Worm (Caenorhabditis elegans): Measurements from ENCODE around the gene clec-162.

clec-162 gene

DNA sequence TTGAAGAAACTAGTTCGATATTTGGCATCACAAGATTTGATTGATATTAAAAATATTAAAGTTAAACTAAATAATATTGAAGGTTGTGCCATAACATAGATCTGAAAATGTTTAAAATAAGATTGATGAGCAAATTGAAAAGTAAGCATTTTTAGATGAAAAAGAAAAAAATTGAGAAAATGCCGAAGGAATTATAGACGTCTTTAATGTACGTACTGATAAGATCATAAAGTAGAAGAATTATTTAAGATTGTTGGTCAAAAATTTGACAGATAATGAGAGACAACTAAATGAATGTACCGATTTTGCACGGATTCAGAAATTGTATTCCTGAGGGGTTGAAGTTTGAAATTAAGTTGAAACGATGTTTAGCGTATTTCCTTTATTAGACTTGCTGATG is 4.8 kb downstream of the clec-162 start, which contains the start of gene ncx-7:
ncx-7 (minus strand) TSS at position 101 of the 400 bp plus-strand sequence.
- TF ChIP-seq ref-1 (GFP tag; conservative IDR thresholded peaks at IDR 0.05), result no peak
- no peak for TF ChIP-seq med-1 (GFP tag; optimal IDR thresholded peaks at IDR 0.05; ENCODE audit: insufficient read depth)
- TF ChIP-seq tab-1 (GFP tag; IDR thresholded peaks at IDR 0.05), result no peak
- TF ChIP-seq klf-2 (GFP tag; conservative IDR thresholded peaks at IDR 0.05), result no peak
- no peak for TF ChIP-seq ztf-29 (GFP tag; IDR thresholded peaks at IDR 0.05)
- no peak for TF ChIP-seq ztf-23 (GFP tag; IDR thresholded peaks at IDR 0.05)
- TF ChIP-seq cog-1 (tag; optimal IDR thresholded peaks at IDR 0.05), result no peak
- TF ChIP-seq T22C8.4 (GFP tag; IDR thresholded peaks at IDR 0.05), result no peak
- no peak for TF ChIP-seq flt-1 (GFP tag; IDR thresholded peaks at IDR 0.05)

DNA sequence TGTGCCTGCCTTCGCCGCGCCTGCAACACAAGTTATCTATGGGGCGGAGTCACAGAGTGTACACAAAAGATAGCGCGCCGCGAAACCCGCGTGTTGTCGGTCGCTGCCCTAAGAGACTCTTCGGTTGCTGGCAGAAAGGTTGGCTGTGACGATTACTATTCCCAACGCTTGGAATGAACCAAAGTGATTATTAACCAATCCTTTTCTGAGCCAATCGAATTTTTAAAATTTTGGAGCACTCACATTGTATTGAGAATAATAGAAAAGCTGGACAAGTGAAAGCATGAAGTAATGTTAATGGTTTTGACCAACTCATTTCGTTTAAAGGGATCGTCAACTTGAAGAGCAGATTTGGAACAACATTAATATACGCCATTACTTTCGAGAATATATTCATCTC is 7.8 kb downstream of the clec-162 start:
- TF ChIP-seq ref-1 (GFP tag; conservative IDR thresholded peaks at IDR 0.05) (no peak), ztf-29 (GFP tag; IDR thresholded peaks at IDR 0.05) (no peak), flt-1 (GFP tag; IDR thresholded peaks at IDR 0.05) (no peak), cog-1 (tag; optimal IDR thresholded peaks at IDR 0.05) (no peak), med-1 (GFP tag; optimal IDR thresholded peaks at IDR 0.05; ENCODE audit: insufficient read depth) (no peak), ztf-23 (GFP tag; IDR thresholded peaks at IDR 0.05) (no peak), T22C8.4 (GFP tag; IDR thresholded peaks at IDR 0.05) (no peak), klf-2 (GFP tag; conservative IDR thresholded peaks at IDR 0.05) (no peak), tab-1 (GFP tag; IDR thresholded peaks at IDR 0.05) (no peak)

DNA sequence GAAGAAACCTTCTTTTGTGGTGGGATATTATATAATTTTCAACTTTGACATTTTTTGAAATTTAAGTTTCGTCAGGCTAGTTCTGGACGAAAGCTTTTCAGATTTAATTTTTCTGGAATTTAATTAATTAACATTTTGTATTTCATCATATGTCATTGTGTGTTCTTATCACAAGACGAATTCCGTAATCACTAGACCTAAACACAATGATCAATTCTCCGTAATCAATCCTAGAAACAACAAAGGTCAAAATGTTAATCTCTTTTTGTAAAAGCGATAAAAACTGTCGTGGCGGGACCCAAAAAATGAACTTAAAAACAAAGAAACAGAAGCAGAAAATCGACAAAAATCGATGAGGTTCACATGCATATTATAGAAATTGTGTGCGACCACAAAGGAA is 10.3 kb downstream of the clec-162 start:
- TF ChIP-seq tab-1 (GFP tag; IDR thresholded peaks at IDR 0.05), result no peak
- no peak for TF ChIP-seq flt-1 (GFP tag; IDR thresholded peaks at IDR 0.05)
- no peak for TF ChIP-seq ref-1 (GFP tag; conservative IDR thresholded peaks at IDR 0.05)
- TF ChIP-seq cog-1 (tag; optimal IDR thresholded peaks at IDR 0.05), result no peak
- no peak for TF ChIP-seq klf-2 (GFP tag; conservative IDR thresholded peaks at IDR 0.05)
- no peak for TF ChIP-seq ztf-29 (GFP tag; IDR thresholded peaks at IDR 0.05)
- TF ChIP-seq T22C8.4 (GFP tag; IDR thresholded peaks at IDR 0.05), result no peak

DNA sequence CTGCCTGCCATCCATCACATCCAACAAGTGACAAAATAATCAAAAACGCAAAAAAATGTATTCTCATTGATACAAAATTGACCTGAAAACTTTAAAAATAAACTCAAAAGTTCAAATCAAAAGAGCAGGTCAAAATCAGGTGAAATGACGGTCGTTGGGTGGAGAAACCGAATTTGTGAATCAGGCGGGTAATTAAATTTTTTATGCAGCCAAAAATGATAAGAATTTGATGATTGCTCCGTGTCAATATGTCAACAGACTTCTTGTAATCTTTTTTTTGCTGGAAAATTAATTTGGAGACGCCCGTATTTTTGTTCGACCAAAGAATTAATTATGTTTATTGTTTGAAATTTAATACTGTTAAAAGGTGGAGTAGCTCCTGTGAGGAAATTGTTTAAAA is 11.2 kb downstream of the clec-162 start, which contains the start of gene ncx-6:
ncx-6 (minus strand) TSS at position 88 of the 400 bp plus-strand sequence.
- TF ChIP-seq klf-2 (GFP tag; conservative IDR thresholded peaks at IDR 0.05) (no peak), cog-1 (tag; optimal IDR thresholded peaks at IDR 0.05) (no peak), ref-1 (GFP tag; conservative IDR thresholded peaks at IDR 0.05) (no peak), T22C8.4 (GFP tag; IDR thresholded peaks at IDR 0.05) (no peak), flt-1 (GFP tag; IDR thresholded peaks at IDR 0.05) (no peak), ztf-29 (GFP tag; IDR thresholded peaks at IDR 0.05) (no peak), ztf-23 (GFP tag; IDR thresholded peaks at IDR 0.05) (no peak), med-1 (GFP tag; optimal IDR thresholded peaks at IDR 0.05; ENCODE audit: insufficient read depth) (no peak), tab-1 (GFP tag; IDR thresholded peaks at IDR 0.05) (no peak)

DNA sequence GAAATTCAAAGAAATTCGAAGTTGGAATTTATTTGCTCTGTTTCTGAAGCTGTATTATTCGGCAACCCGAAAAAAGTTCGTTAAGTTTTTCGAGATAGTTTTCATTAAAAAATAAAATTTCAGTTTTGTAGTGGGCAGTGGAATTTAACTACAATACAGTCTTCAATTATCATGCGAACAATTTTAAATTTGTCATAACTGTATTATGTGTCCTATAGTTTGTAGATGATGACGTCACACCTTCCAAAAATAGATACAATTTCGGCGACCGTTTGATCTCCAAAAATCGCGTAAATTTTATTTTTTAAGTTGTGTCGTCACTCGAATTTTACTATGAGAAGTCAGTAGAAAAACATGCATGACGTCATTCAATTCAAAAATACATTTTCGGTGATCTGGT is 11.8 kb downstream of the clec-162 start:
- TF ChIP-seq ztf-29 (GFP tag; IDR thresholded peaks at IDR 0.05) (no peak), ref-1 (GFP tag; conservative IDR thresholded peaks at IDR 0.05) (no peak), flt-1 (GFP tag; IDR thresholded peaks at IDR 0.05) (no peak), ztf-23 (GFP tag; IDR thresholded peaks at IDR 0.05) (no peak)

DNA sequence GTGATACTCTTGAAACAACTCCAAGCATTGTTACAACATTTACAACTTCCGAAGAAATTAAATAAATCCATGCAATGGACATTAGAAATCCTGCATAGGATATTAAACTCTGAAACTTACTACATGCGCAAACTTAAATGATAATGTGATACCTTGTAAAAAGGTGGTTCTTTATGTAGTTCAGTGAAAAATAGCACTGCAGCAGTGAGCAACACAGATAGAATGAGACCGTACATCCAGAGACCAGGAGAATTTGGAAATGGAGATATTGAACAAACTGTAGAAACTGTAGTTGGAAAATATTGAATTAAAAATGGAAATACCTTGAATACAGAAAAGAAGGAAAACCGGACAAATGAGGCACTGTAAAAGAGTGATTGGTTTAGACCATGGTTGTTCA is 13.9 kb downstream of the clec-162 start:
- TF ChIP-seq T22C8.4 (GFP tag; IDR thresholded peaks at IDR 0.05) (no peak), ztf-29 (GFP tag; IDR thresholded peaks at IDR 0.05) (no peak), flt-1 (GFP tag; IDR thresholded peaks at IDR 0.05) (no peak), klf-2 (GFP tag; conservative IDR thresholded peaks at IDR 0.05) (no peak), cog-1 (tag; optimal IDR thresholded peaks at IDR 0.05) (no peak), ref-1 (GFP tag; conservative IDR thresholded peaks at IDR 0.05) (no peak), tab-1 (GFP tag; IDR thresholded peaks at IDR 0.05) (no peak), ztf-23 (GFP tag; IDR thresholded peaks at IDR 0.05) (no peak), med-1 (GFP tag; optimal IDR thresholded peaks at IDR 0.05; ENCODE audit: insufficient read depth) (no peak)

DNA sequence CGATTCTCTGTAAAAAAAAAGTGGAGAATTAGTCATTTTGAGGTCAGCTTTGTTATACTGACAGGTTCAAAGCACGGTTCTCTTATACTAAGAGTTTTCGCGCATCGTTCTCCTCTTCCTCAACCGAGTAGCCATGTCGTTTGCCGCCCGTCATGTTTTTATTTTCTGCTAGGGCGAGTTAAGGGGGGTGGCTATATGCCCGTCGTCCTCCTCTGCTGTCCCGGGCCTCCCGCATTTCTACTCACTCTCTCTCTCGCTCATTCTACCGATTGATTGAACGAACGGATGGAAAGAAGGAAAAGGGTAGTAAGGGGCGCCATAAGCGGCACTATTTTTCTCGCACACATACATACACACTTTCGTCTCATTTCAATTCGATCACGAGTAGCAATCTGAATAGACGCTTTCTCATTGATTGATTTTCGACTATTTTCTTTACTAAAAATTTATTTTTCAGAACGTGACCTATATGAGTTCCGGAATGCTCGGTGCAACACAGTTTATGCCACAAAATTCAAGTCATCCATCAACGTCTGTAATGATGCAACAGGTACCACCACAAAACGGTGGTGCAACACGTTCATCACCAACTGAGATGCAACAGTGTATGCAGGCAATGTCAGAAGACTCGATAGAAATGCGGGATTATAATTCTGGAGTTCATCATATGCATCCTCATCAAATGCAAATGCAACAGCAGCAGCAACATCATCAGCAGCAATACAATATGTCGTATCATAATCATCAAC is 19.7 kb downstream of the clec-162 start:
- TF ChIP-seq T22C8.4 (GFP tag; IDR thresholded peaks at IDR 0.05), result no peak
- no peak; the same call in 1 of the 2 replicates for TF ChIP-seq ref-1 (GFP tag; conservative IDR thresholded peaks at IDR 0.05)
- no peak for TF ChIP-seq ztf-29 (GFP tag; IDR thresholded peaks at IDR 0.05)
- no peak for TF ChIP-seq klf-2 (GFP tag; conservative IDR thresholded peaks at IDR 0.05)
- TF ChIP-seq med-1 (GFP tag; optimal IDR thresholded peaks at IDR 0.05; ENCODE audit: insufficient read depth), result no peak
- TF ChIP-seq cog-1 (tag; optimal IDR thresholded peaks at IDR 0.05), result no peak
- TF ChIP-seq flt-1 (GFP tag; IDR thresholded peaks at IDR 0.05), result no peak; the same call in 1 of the 2 replicates

DNA sequence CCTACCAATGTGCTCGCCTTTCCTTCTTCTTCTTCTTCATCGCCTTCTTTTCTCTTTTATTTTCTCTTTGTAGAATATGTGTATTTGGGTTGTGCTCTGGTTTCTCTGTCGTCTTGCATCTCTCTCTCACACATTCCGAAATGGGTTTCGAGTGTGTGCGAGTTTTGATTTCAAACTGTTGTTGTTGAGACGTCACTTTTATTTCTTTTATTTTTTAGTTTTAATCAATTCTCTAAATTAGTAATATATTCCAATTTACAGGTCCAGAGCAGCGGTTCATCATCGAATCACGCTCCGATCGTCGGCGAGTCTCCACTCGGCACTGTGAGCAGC is 20.4 kb downstream of the clec-162 start:
- TF ChIP-seq cog-1 (tag; optimal IDR thresholded peaks at IDR 0.05), result no peak
- no peak for TF ChIP-seq flt-1 (GFP tag; IDR thresholded peaks at IDR 0.05)
- no peak for TF ChIP-seq ztf-23 (GFP tag; IDR thresholded peaks at IDR 0.05)
- no peak for TF ChIP-seq ztf-29 (GFP tag; IDR thresholded peaks at IDR 0.05)
- TF ChIP-seq klf-2 (GFP tag; conservative IDR thresholded peaks at IDR 0.05), result no peak
- no peak for TF ChIP-seq T22C8.4 (GFP tag; IDR thresholded peaks at IDR 0.05)
- no peak for TF ChIP-seq med-1 (GFP tag; optimal IDR thresholded peaks at IDR 0.05; ENCODE audit: insufficient read depth)
- no peak for TF ChIP-seq tab-1 (GFP tag; IDR thresholded peaks at IDR 0.05)
- no peak for TF ChIP-seq ref-1 (GFP tag; conservative IDR thresholded peaks at IDR 0.05)

DNA sequence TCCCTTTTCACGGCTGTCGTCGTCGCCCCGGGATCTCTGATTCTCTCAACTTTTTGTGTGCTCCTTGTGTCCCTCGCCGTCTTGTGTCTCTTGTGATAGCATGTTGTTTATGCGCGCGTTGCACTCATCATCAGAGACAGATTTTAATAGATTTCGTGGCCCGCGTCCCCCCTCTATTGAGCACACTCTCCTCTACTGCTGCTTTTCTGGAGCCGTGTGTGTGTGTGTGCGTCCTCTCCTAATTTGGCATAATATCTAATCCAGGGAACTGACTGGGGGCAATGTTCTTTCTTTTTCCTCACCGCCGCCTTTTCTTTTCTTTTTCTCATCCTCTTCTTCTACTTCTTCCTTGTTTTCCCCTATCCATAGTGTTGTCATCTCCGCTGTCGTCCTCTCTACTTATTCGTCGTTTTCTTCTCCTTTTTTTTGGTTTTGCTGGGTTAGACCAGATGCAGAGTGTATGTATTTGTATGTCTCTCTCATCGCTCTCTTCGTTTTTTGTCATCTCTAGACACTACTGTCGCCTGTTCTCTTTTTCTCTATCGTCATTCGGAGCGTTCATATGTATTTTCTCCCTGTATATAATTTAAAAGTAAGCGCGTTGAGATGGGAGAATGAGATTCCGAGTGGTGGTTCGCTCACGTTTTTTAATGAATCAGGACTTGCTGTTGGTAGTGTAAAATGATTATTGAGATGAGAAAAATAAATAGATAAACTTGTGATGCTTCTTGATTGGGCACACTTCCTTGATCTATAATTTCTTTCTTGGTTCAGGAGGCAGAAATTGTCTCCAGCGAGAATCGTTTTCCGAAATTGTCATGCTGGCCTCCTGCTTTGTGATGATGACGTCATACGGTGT is 21.0 kb downstream of the clec-162 start:
- TF ChIP-seq klf-2 (GFP tag; conservative IDR thresholded peaks at IDR 0.05) (no peak), flt-1 (GFP tag; IDR thresholded peaks at IDR 0.05) (no peak), tab-1 (GFP tag; IDR thresholded peaks at IDR 0.05) (no peak), T22C8.4 (GFP tag; IDR thresholded peaks at IDR 0.05) (no peak), ztf-29 (GFP tag; IDR thresholded peaks at IDR 0.05) (no peak), ztf-23 (GFP tag; IDR thresholded peaks at IDR 0.05) (0 out of 2 replicates have a peak, but pooled peaks have one; percentile 57), cog-1 (tag; optimal IDR thresholded peaks at IDR 0.05) (peak; percentile 64), med-1 (GFP tag; optimal IDR thresholded peaks at IDR 0.05; ENCODE audit: insufficient read depth) (no peak), ref-1 (GFP tag; conservative IDR thresholded peaks at IDR 0.05) (no peak)
